Worm (Caenorhabditis elegans) whole organism, young adult: ENCODE measurements around the gene F45E1.4.

Experiments used
- B0019.2 ChIP-seq: fragments of 200-800 bp; sonication (Bioruptor generic); conservative IDR thresholded peaks from 2 replicates; pipeline ENCODE4 v1.3.6; 2022; ENCODE audit warnings: missing genetic modification reagents, missing genetic modification characterization, missing compliant biosample characterization
- C17E4.6 ChIP-seq: fragments of 200-800 bp; sonication (Bioruptor generic); IDR thresholded peaks from 2 replicates; pipeline ENCODE4 v1.3.6; 2022; ENCODE audit warnings: missing genetic modification reagents, missing genetic modification characterization, missing compliant biosample characterization
- F23B12.7 ChIP-seq: sonication (generic microtip); optimal IDR thresholded peaks from 2 replicates; lab custom pipeline; 2017; ENCODE audit warnings: missing genetic modification characterization, mild to moderate bottlenecking, missing compliant biosample characterization, antibody characterized with exemption, moderate library complexity; ENCODE audit not compliant: insufficient read depth
- F37B4.10 ChIP-seq: fragments of 200-800 bp; sonication (Bioruptor generic); IDR thresholded peaks from 2 replicates; pipeline ENCODE4 v1.3.6; 2022; ENCODE audit warnings: missing genetic modification characterization, missing compliant biosample characterization
- F39B2.1 ChIP-seq: fragments of 200-800 bp; sonication (Bioruptor generic); IDR thresholded peaks from 2 replicates; pipeline ENCODE4 v1.3.6; 2022; ENCODE audit warnings: missing genetic modification reagents, missing genetic modification characterization, missing compliant biosample characterization
- F49E8.2 ChIP-seq: sonication (generic microtip); optimal IDR thresholded peaks from 3 replicates; lab custom pipeline; 2017; ENCODE audit warnings: missing genetic modification characterization, mild to moderate bottlenecking, missing compliant biosample characterization, antibody characterized with exemption, moderate library complexity; ENCODE audit not compliant: insufficient read depth
- F55B11.4 ChIP-seq: sonication (generic microtip); optimal IDR thresholded peaks from 2 replicates; lab custom pipeline; 2016; ENCODE audit warnings: missing compliant biosample characterization, missing genetic modification characterization, borderline replicate concordance; ENCODE audit not compliant: insufficient read depth
- F57A8.1 ChIP-seq: fragments of 200-800 bp; sonication (Bioruptor generic); optimal IDR thresholded peaks from 2 replicates; lab custom pipeline; 2018; ENCODE audit warnings: mild to moderate bottlenecking, missing genetic modification characterization, moderate library complexity, missing compliant biosample characterization
- Y53G8AR.9 ChIP-seq: fragments of 200-800 bp; sonication (Bioruptor generic); conservative IDR thresholded peaks from 2 replicates; pipeline ENCODE4 v1.3.6; 2022; ENCODE audit warnings: missing genetic modification reagents, missing genetic modification characterization, missing compliant biosample characterization
- Y56A3A.18 ChIP-seq: fragments of 200-800 bp; sonication (Bioruptor generic); IDR thresholded peaks from 2 replicates; pipeline ENCODE4 v1.3.6; 2022; ENCODE audit warnings: missing genetic modification reagents, missing genetic modification characterization, missing compliant biosample characterization
- ZK185.1 ChIP-seq: sonication (generic microtip); optimal IDR thresholded peaks from 2 replicates; lab custom pipeline; 2016; ENCODE audit warnings: mild to moderate bottlenecking, missing genetic modification characterization, missing compliant biosample characterization; ENCODE audit not compliant: poor library complexity, severe bottlenecking
- ama-1 ChIP-seq, 3 experiments: fragments of 150-350 bp in 1 of 3; sonication (generic microtip) in 2 of 3; optimal IDR thresholded peaks; 2 replicates each; lab custom pipeline; 2014 to 2018; ENCODE audit warnings: missing biosample characterization in 2 of 3, missing genetic modification characterization in 2 of 3, missing genetic modification reagents in 2 of 3
- attf-3 ChIP-seq: fragments of 200-800 bp; sonication (Bioruptor generic); conservative IDR thresholded peaks from 2 replicates; pipeline ENCODE4 v1.3.6; 2022; ENCODE audit warnings: missing genetic modification reagents, missing genetic modification characterization, missing compliant biosample characterization
- attf-6 ChIP-seq: fragments of 200-800 bp; sonication (Bioruptor generic); IDR thresholded peaks from 2 replicates; pipeline ENCODE4 v1.3.6; 2022; ENCODE audit warnings: missing genetic modification reagents, missing genetic modification characterization, missing compliant biosample characterization
- cebp-2 ChIP-seq: fragments of 200-800 bp; sonication (Bioruptor generic); IDR thresholded peaks from 2 replicates; pipeline ENCODE4 v1.3.6; 2022; ENCODE audit warnings: missing genetic modification characterization, missing compliant biosample characterization
- ceh-27 ChIP-seq: fragments of 200-800 bp; sonication (Bioruptor generic); optimal IDR thresholded peaks from 2 replicates; lab custom pipeline; 2018; ENCODE audit warnings: mild to moderate bottlenecking, missing genetic modification characterization, moderate library complexity, missing compliant biosample characterization
- ceh-40 ChIP-seq: fragments of 200-800 bp; sonication (Bioruptor generic); IDR thresholded peaks from 2 replicates; pipeline ENCODE4 v1.3.6; 2022; ENCODE audit warnings: missing genetic modification characterization, missing compliant biosample characterization
- ceh-58 ChIP-seq: fragments of 200-800 bp; sonication (Bioruptor generic); IDR thresholded peaks from 2 replicates; pipeline ENCODE4 v1.3.6; 2022; ENCODE audit warnings: missing genetic modification characterization, missing compliant biosample characterization
- ceh-91 ChIP-seq: fragments of 200-800 bp; sonication (Bioruptor generic); IDR thresholded peaks from 2 replicates; pipeline ENCODE4 v1.3.6; 2022; ENCODE audit warnings: missing genetic modification reagents, missing genetic modification characterization, missing compliant biosample characterization
- dpff-1 ChIP-seq: sonication (generic microtip); optimal IDR thresholded peaks from 2 replicates; lab custom pipeline; 2017; ENCODE audit warnings: mild to moderate bottlenecking, missing genetic modification characterization, missing compliant biosample characterization
- efl-1 ChIP-seq: fragments of 150-350 bp; optimal IDR thresholded peaks from 2 replicates; lab custom pipeline; 2014; ENCODE audit warnings: missing biosample characterization, missing genetic modification reagents, missing genetic modification characterization
- egl-18 ChIP-seq: fragments of 200-800 bp; sonication (Bioruptor generic); IDR thresholded peaks from 2 replicates; pipeline ENCODE4 v1.3.6; 2022; ENCODE audit warnings: missing genetic modification reagents, missing genetic modification characterization, missing compliant biosample characterization
- egl-44 ChIP-seq: fragments of 200-800 bp; sonication (Bioruptor generic); IDR thresholded peaks from 2 replicates; pipeline ENCODE4 v1.3.6; 2022; ENCODE audit warnings: missing genetic modification reagents, missing genetic modification characterization, missing compliant biosample characterization
- ets-4 ChIP-seq: fragments of 200-800 bp; sonication (Bioruptor generic); optimal IDR thresholded peaks from 2 replicates; lab custom pipeline; 2018; ENCODE audit warnings: mild to moderate bottlenecking, missing genetic modification characterization, missing compliant biosample characterization
- hlh-26 ChIP-seq: fragments of 200-800 bp; sonication (Bioruptor generic); conservative IDR thresholded peaks from 2 replicates; pipeline ENCODE4 v1.3.6; 2022; ENCODE audit warnings: missing genetic modification reagents, missing genetic modification characterization, missing compliant biosample characterization
- hmg-1.2 ChIP-seq: fragments of 200-800 bp; sonication (Bioruptor generic); IDR thresholded peaks from 2 replicates; pipeline ENCODE4 v1.3.6; 2022; ENCODE audit warnings: missing genetic modification reagents, missing genetic modification characterization, missing compliant biosample characterization
- hrde-1 ChIP-seq: sonication (generic microtip); optimal IDR thresholded peaks from 2 replicates; lab custom pipeline; 2016; ENCODE audit warnings: missing genetic modification characterization, mild to moderate bottlenecking, missing compliant biosample characterization, moderate library complexity, missing genotype, missing genetic modification reagents, borderline replicate concordance
- lag-1 ChIP-seq: fragments of 200-800 bp; sonication (Bioruptor generic); IDR thresholded peaks from 2 replicates; pipeline ENCODE4 v1.3.6; 2022; ENCODE audit warnings: missing genetic modification reagents, missing genetic modification characterization, missing compliant biosample characterization
- let-526 ChIP-seq: fragments of 200-800 bp; sonication (Bioruptor generic); IDR thresholded peaks from 2 replicates; pipeline ENCODE4 v1.3.6; 2022; ENCODE audit warnings: missing genetic modification reagents, missing genetic modification characterization, missing compliant biosample characterization
- lin-26 ChIP-seq: fragments of 200-800 bp; sonication (Bioruptor generic); IDR thresholded peaks from 2 replicates; pipeline ENCODE4 v1.3.6; 2022; ENCODE audit warnings: missing genetic modification reagents, missing genetic modification characterization, missing compliant biosample characterization
- lin-40 ChIP-seq: sonication (generic microtip); optimal IDR thresholded peaks from 2 replicates; lab custom pipeline; 2016; ENCODE audit warnings: missing genetic modification characterization, mild to moderate bottlenecking, missing compliant biosample characterization, missing genotype, missing genetic modification reagents
- lir-1 ChIP-seq: fragments of 200-800 bp; sonication (Bioruptor generic); conservative IDR thresholded peaks from 2 replicates; pipeline ENCODE4 v1.3.6; 2022; ENCODE audit warnings: missing genetic modification reagents, missing genetic modification characterization, missing compliant biosample characterization
- mel-28 ChIP-seq: sonication (generic microtip); optimal IDR thresholded peaks from 2 replicates; lab custom pipeline; 2016; ENCODE audit warnings: borderline replicate concordance, mild to moderate bottlenecking, missing genetic modification characterization, missing compliant biosample characterization
- mes-4 ChIP-seq: sonication (generic microtip); optimal IDR thresholded peaks from 2 replicates; lab custom pipeline; 2016; ENCODE audit warnings: missing genotype, missing genetic modification characterization, missing compliant biosample characterization
- mxl-1 ChIP-seq: sonication (generic microtip); optimal IDR thresholded peaks from 2 replicates; lab custom pipeline; 2016; ENCODE audit warnings: missing genetic modification characterization, missing compliant biosample characterization
- nhr-120 ChIP-seq: fragments of 200-800 bp; sonication (Bioruptor generic); IDR thresholded peaks from 2 replicates; pipeline ENCODE4 v1.3.6; 2022; ENCODE audit warnings: missing genetic modification characterization, missing compliant biosample characterization
- nhr-80 ChIP-seq: sonication (generic microtip); optimal IDR thresholded peaks from 2 replicates; lab custom pipeline; 2016; ENCODE audit warnings: missing genetic modification characterization, missing compliant biosample characterization
- snpc-1.1 ChIP-seq: sonication (generic microtip); optimal IDR thresholded peaks from 2 replicates; lab custom pipeline; 2017; ENCODE audit warnings: missing genetic modification characterization, mild to moderate bottlenecking, missing compliant biosample characterization, antibody characterized with exemption, moderate library complexity, missing genotype, missing genetic modification reagents; ENCODE audit not compliant: insufficient read depth
- snpc-4 ChIP-seq, 5 experiments: fragments of 150-350 bp in 1 of 5; sonication (generic microtip) in 4 of 5; optimal IDR thresholded peaks; 2 replicates each; lab custom pipeline; 2014 to 2018; ENCODE audit warnings: missing genetic modification characterization in 5 of 5, missing biosample characterization in 3 of 5, antibody characterized with exemption in 2 of 5, mild to moderate bottlenecking in 2 of 5, missing compliant biosample characterization in 2 of 5, missing genotype in 2 of 5, moderate library complexity in 2 of 5, missing genetic modification reagents in 1 of 5
- somi-1 ChIP-seq: fragments of 200-800 bp; sonication (Bioruptor generic); optimal IDR thresholded peaks from 2 replicates; lab custom pipeline; 2018; ENCODE audit warnings: mild to moderate bottlenecking, missing genetic modification characterization, missing compliant biosample characterization
- tbx-9 ChIP-seq: sonication (generic microtip); optimal IDR thresholded peaks from 2 replicates; lab custom pipeline; 2016; ENCODE audit warnings: borderline replicate concordance, missing genetic modification characterization, inconsistent platforms, missing compliant biosample characterization
- tlf-1 ChIP-seq: fragments of 200-800 bp; sonication (Bioruptor generic); optimal IDR thresholded peaks from 2 replicates; lab custom pipeline; 2018; ENCODE audit warnings: mild to moderate bottlenecking, missing genetic modification characterization, missing compliant biosample characterization
- unc-62 ChIP-seq: fragments of 150-350 bp; optimal IDR thresholded peaks from 2 replicates; lab custom pipeline; 2014; ENCODE audit warnings: missing biosample characterization, missing genetic modification reagents, missing genetic modification characterization
- ztf-22 ChIP-seq: fragments of 200-800 bp; sonication (Bioruptor generic); optimal IDR thresholded peaks from 2 replicates; lab custom pipeline; 2018; ENCODE audit warnings: mild to moderate bottlenecking, missing genetic modification characterization, moderate library complexity, missing compliant biosample characterization
- ztf-25 ChIP-seq: fragments of 200-800 bp; sonication (Bioruptor generic); IDR thresholded peaks from 2 replicates; pipeline ENCODE4 v1.3.6; 2022; ENCODE audit warnings: missing genetic modification reagents, missing genetic modification characterization, missing compliant biosample characterization
- ztf-26 ChIP-seq: sonication (generic microtip); optimal IDR thresholded peaks from 2 replicates; lab custom pipeline; 2017; ENCODE audit warnings: missing genetic modification characterization, missing compliant biosample characterization
- ztf-6 ChIP-seq: fragments of 200-800 bp; sonication (Bioruptor generic); IDR thresholded peaks from 2 replicates; pipeline ENCODE4 v1.3.6; 2022; ENCODE audit warnings: missing genetic modification reagents, missing genetic modification characterization, missing compliant biosample characterization

The F45E1.4 gene

ce11 chrX:8021609-8022008 lies 35.8 kb downstream of the F45E1.4 start (continued):
- TF ChIP-seq hrde-1 (tag; lab: Kevin White, UChicago) (no peak), snpc-1.1 (tag; lab: Kevin White, UChicago) (no peak), hmg-1.2 (GFP tag; lab: Robert Waterston, UW) (peak; percentile 54), hlh-26 (no peak), lin-26 (GFP tag; lab: Robert Waterston, UW) (peak; percentile 37; the same call in 1 of the 2 replicates), lir-1 (GFP tag; lab: Robert Waterston, UW) (peak; percentile 16; the same call in 1 of the 2 replicates), F55B11.4 (tag; lab: Kevin White, UChicago) (no peak), unc-62 (GFP tag; lab: Kevin White, UChicago) (no peak), ets-4 (GFP tag; lab: Kevin White, UChicago) (peak; percentile 40), attf-3 (GFP tag; lab: Robert Waterston, UW) (no peak), somi-1 (GFP tag; lab: Kevin White, UChicago) (peak; percentile 61), ztf-22 (no peak), ceh-27 (GFP tag; lab: Kevin White, UChicago) (peak; percentile 33), Y56A3A.18 (no peak), lag-1 (GFP tag; lab: Robert Waterston, UW) (no peak), nhr-120 (GFP tag; lab: Robert Waterston, UW) (no peak), lin-40 (tag; lab: Kevin White, UChicago) (peak; percentile 67), ZK185.1 (tag; lab: Kevin White, UChicago) (peak; percentile 36), ceh-91 (no peak), cebp-2 (GFP tag; lab: Robert Waterston, UW) (no peak), C17E4.6 (GFP tag; lab: Robert Waterston, UW) (no peak), ztf-6 (GFP tag; lab: Robert Waterston, UW) (no peak), mel-28 (tag; lab: Kevin White, UChicago) (no peak), F49E8.2 (tag; lab: Kevin White, UChicago) (no peak), tbx-9 (tag; lab: Kevin White, UChicago) (no peak), egl-44 (GFP tag; lab: Robert Waterston, UW) (no peak), efl-1 (GFP tag; lab: Kevin White, UChicago) (no peak), let-526 (peak; percentile 40; the same call in 1 of the 2 replicates), ceh-58 (GFP tag; lab: Robert Waterston, UW) (no peak), ceh-40 (no peak), B0019.2 (GFP tag; lab: Robert Waterston, UW) (no peak), F37B4.10 (GFP tag; lab: Robert Waterston, UW) (no peak), ama-1 (optimal IDR thresholded peaks at IDR 0.05; lab: Kevin White, UChicago) (no peak), ama-1 (GFP tag; optimal IDR thresholded peaks at IDR 0.05; lab: Kevin White, UChicago) (no peak), nhr-80 (tag; lab: Kevin White, UChicago) (peak; percentile 33), F39B2.1 (no peak), attf-6 (no peak), F57A8.1 (GFP tag; lab: Kevin White, UChicago) (no peak), mes-4 (tag; lab: Kevin White, UChicago) (no peak), egl-18 (no peak), ztf-25 (0 out of 2 replicates have a peak, but pooled peaks have one; percentile 42), ztf-26 (tag; lab: Kevin White, UChicago) (peak; percentile 7), mxl-1 (no peak), snpc-4 (GFP tag; optimal IDR thresholded peaks at IDR 0.05; lab: Kevin White, UChicago) (no peak), snpc-4 (tag; optimal IDR thresholded peaks at IDR 0.05; lab: Kevin White, UChicago) (peak in 2 of 4 experiments; percentile 27 to 30), Y53G8AR.9 (GFP tag; lab: Robert Waterston, UW) (no peak), tlf-1 (peak; percentile 12), dpff-1 (tag; lab: Kevin White, UChicago) (no peak), F23B12.7 (tag; lab: Kevin White, UChicago) (no peak)
